Fruit fly (Drosophila melanogaster) whole organism, embryonic: ENCODE data around the gene CG42404.

Experiments used
- Ada2b ChIP-seq: fragments of 200-800 bp; sonication (Bioruptor generic); IDR thresholded peaks from 2 replicates; pipeline ENCODE4 v1.3.6; 2022; ENCODE audit warnings: missing biosample characterization, missing genetic modification characterization
- CG11093 ChIP-seq: fragments of 200-800 bp; sonication (Bioruptor generic); IDR thresholded peaks from 3 replicates; pipeline ENCODE4 v1.3.6; 2022; ENCODE audit warnings: missing biosample characterization, missing genetic modification characterization
- CG12769 ChIP-seq: fragments of 200-800 bp; sonication (Bioruptor generic); optimal IDR thresholded peaks from 2 replicates; lab custom pipeline; 2019; ENCODE audit warnings: missing biosample characterization, mild to moderate bottlenecking, missing genetic modification characterization, moderate library complexity
- CG17912 ChIP-seq: fragments of 200-800 bp; sonication (Bioruptor generic); optimal IDR thresholded peaks from 2 replicates; lab custom pipeline; 2018; ENCODE audit warnings: missing biosample characterization, mild to moderate bottlenecking, missing genetic modification characterization
- CG1832 ChIP-seq: fragments of 200-800 bp; sonication (Bioruptor generic); optimal IDR thresholded peaks from 2 replicates; lab custom pipeline; 2017; ENCODE audit warnings: missing biosample characterization, mild to moderate bottlenecking, missing genetic modification characterization, inconsistent platforms
- CG2199 ChIP-seq: fragments of 200-800 bp; sonication (Bioruptor generic); IDR thresholded peaks from 3 replicates; pipeline ENCODE4 v1.3.6; 2022; ENCODE audit warnings: missing biosample characterization, missing genetic modification characterization
- CG32772 ChIP-seq: fragments of 200-800 bp; sonication (Bioruptor generic); IDR thresholded peaks from 2 replicates; pipeline ENCODE4 v1.3.6; 2022; ENCODE audit warnings: missing biosample characterization, missing genetic modification characterization
- CG33213 ChIP-seq: fragments of 200-800 bp; sonication (Bioruptor generic); optimal IDR thresholded peaks from 3 replicates; lab custom pipeline; 2016; ENCODE audit warnings: missing biosample characterization, missing genetic modification characterization
- CG4328 ChIP-seq: fragments of 200-800 bp; sonication (Bioruptor generic); optimal IDR thresholded peaks from 3 replicates; lab custom pipeline; 2017; ENCODE audit warnings: missing biosample characterization, missing genetic modification reagents, missing genetic modification characterization
- CG4730 ChIP-seq: fragments of 200-800 bp; sonication (Bioruptor generic); IDR thresholded peaks from 2 replicates; pipeline ENCODE4 v1.3.6; 2022; ENCODE audit warnings: missing biosample characterization, missing genetic modification characterization
- CG6254 ChIP-seq: fragments of 200-800 bp; sonication (Bioruptor generic); optimal IDR thresholded peaks from 3 replicates; lab custom pipeline; 2017; ENCODE audit warnings: mild to moderate bottlenecking, missing biosample characterization, missing genetic modification reagents, missing genetic modification characterization
- CG6765 ChIP-seq: fragments of 200-800 bp; sonication (Bioruptor generic); optimal IDR thresholded peaks from 3 replicates; lab custom pipeline; 2017; ENCODE audit warnings: missing biosample characterization, mild to moderate bottlenecking, missing genetic modification characterization
- CG7987 ChIP-seq: fragments of 200-800 bp; sonication (Bioruptor generic); optimal IDR thresholded peaks from 2 replicates; lab custom pipeline; 2018; ENCODE audit warnings: missing biosample characterization, mild to moderate bottlenecking, missing genetic modification characterization, moderate library complexity
- CG9437 ChIP-seq: fragments of 200-800 bp; sonication (Bioruptor generic); optimal IDR thresholded peaks from 2 replicates; lab custom pipeline; 2018; ENCODE audit warnings: missing biosample characterization, mild to moderate bottlenecking, missing genetic modification characterization
- CG9727 ChIP-seq: fragments of 200-800 bp; sonication (Bioruptor generic); optimal IDR thresholded peaks from 3 replicates; lab custom pipeline; 2017; ENCODE audit warnings: missing biosample characterization, mild to moderate bottlenecking, missing genetic modification characterization
- CHES-1-like ChIP-seq: fragments of 200-800 bp; sonication (Bioruptor generic); optimal IDR thresholded peaks from 2 replicates; lab custom pipeline; 2016; ENCODE audit warnings: missing biosample characterization, missing genetic modification characterization
- D ChIP-seq, 2 experiments: fragments of 200-800 bp in 1 of 2; fragments of >200 bp in 1 of 2; sonication (Bioruptor generic) in 1 of 2; optimal IDR thresholded peaks; 2 replicates in 1 of 2; 3 replicates in 1 of 2; lab custom pipeline; 2017; ENCODE audit warnings: mild to moderate bottlenecking in 1 of 2, missing biosample characterization in 1 of 2, missing genetic modification characterization in 1 of 2, missing genetic modification reagents in 1 of 2
- Dip2 ChIP-seq: fragments of 200-800 bp; sonication (Bioruptor generic); IDR thresholded peaks from 2 replicates; pipeline ENCODE4 v1.3.6; 2022; ENCODE audit warnings: missing biosample characterization, missing genetic modification characterization
- Eip74EF ChIP-seq, 2 experiments: fragments of 200-800 bp in 1 of 2; fragments of >200 bp in 1 of 2; sonication (Bioruptor generic) in 1 of 2; optimal IDR thresholded peaks; 2 replicates each; lab custom pipeline; 2017 to 2019; ENCODE audit warnings: missing biosample characterization in 2 of 2, missing genetic modification characterization in 2 of 2, mild to moderate bottlenecking in 1 of 2, moderate library complexity in 1 of 2
- Gsc ChIP-seq: fragments of 200-800 bp; sonication (Bioruptor generic); IDR thresholded peaks from 2 replicates; pipeline ENCODE4 v1.3.6; 2022; ENCODE audit warnings: missing biosample characterization, missing genetic modification characterization
- Med ChIP-seq: fragments of 200-800 bp; sonication (Bioruptor generic); peaks from one replicate; lab custom pipeline; 2016; ENCODE audit warnings: missing biosample characterization, missing genetic modification characterization, mild to moderate bottlenecking, inconsistent platforms, moderate library complexity
- NK7.1 ChIP-seq: fragments of 200-800 bp; sonication (Bioruptor generic); optimal IDR thresholded peaks from 3 replicates; lab custom pipeline; 2016; ENCODE audit warnings: missing biosample characterization, missing genetic modification characterization
- Pdp1 ChIP-seq, 2 experiments: fragments of 200-800 bp; sonication (Bioruptor generic); optimal IDR thresholded peaks; 3 replicates each; lab custom pipeline; 2016; ENCODE audit warnings: missing biosample characterization in 2 of 2, missing genetic modification characterization in 2 of 2, mild to moderate bottlenecking in 1 of 2, moderate library complexity in 1 of 2
- Sry-δ ChIP-seq: fragments of 200-800 bp; sonication (Bioruptor generic); optimal IDR thresholded peaks from 2 replicates; lab custom pipeline; 2016; ENCODE audit warnings: missing biosample characterization, missing genetic modification characterization
- amos ChIP-seq: fragments of 200-800 bp; sonication (Bioruptor generic); IDR thresholded peaks from 2 replicates; pipeline ENCODE4 v1.3.6; 2022; ENCODE audit warnings: missing biosample characterization, missing genetic modification characterization; ENCODE audit not compliant: partially characterized antibody
- chm ChIP-seq: fragments of 200-800 bp; sonication (Bioruptor generic); IDR thresholded peaks from 2 replicates; pipeline ENCODE4 v1.3.6; 2022; ENCODE audit warnings: missing biosample characterization, missing genetic modification characterization
- crc ChIP-seq: fragments of 200-800 bp; sonication (Bioruptor generic); optimal IDR thresholded peaks from 2 replicates; lab custom pipeline; 2016; ENCODE audit warnings: missing biosample characterization, missing genetic modification characterization
- cwo ChIP-seq: fragments of 200-800 bp; sonication (Bioruptor generic); optimal IDR thresholded peaks from 3 replicates; lab custom pipeline; 2017; ENCODE audit warnings: missing biosample characterization, missing genetic modification characterization, mild to moderate bottlenecking, moderate library complexity, missing genetic modification reagents
- dpn ChIP-seq, 2 experiments: fragments of 200-800 bp; sonication (Bioruptor generic); optimal IDR thresholded peaks; 3 replicates each; lab custom pipeline; 2016; ENCODE audit warnings: missing biosample characterization in 2 of 2, missing genetic modification characterization in 2 of 2
- eve ChIP-seq, 2 experiments: fragments of >200 bp; optimal IDR thresholded peaks; 2 replicates each; lab custom pipeline; 2017; ENCODE audit warnings: missing biosample characterization in 2 of 2, missing genetic modification characterization in 2 of 2
- eyg ChIP-seq: fragments of 200-800 bp; sonication (Bioruptor generic); optimal IDR thresholded peaks from 3 replicates; lab custom pipeline; 2016; ENCODE audit warnings: missing biosample characterization, missing genetic modification characterization
- grn ChIP-seq: fragments of 200-800 bp; sonication (Bioruptor generic); optimal IDR thresholded peaks from 3 replicates; lab custom pipeline; 2017; ENCODE audit warnings: missing biosample characterization, missing genetic modification characterization
- gro ChIP-seq: fragments of 200-800 bp; sonication (Bioruptor generic); optimal IDR thresholded peaks from 2 replicates; lab custom pipeline; 2016; ENCODE audit warnings: missing biosample characterization, missing genetic modification characterization
- hkb ChIP-seq, 2 experiments: fragments of 200-800 bp in 1 of 2; fragments of >200 bp in 1 of 2; sonication (Bioruptor generic) in 1 of 2; IDR thresholded peaks in 1 of 2; optimal IDR thresholded peaks in 1 of 2; 2 replicates each; pipeline versions ENCODE4 v1.3.6 to Lab custom; 2017 to 2022; ENCODE audit warnings: missing biosample characterization in 1 of 2, missing genetic modification characterization in 1 of 2
- inv ChIP-seq: fragments of 200-800 bp; sonication (Bioruptor generic); IDR thresholded peaks from 2 replicates; pipeline ENCODE4 v1.3.6; 2022; ENCODE audit warnings: missing biosample characterization, missing genetic modification characterization; ENCODE audit not compliant: partially characterized antibody
- kah ChIP-seq: fragments of 200-800 bp; sonication (Bioruptor generic); optimal IDR thresholded peaks from 2 replicates; lab custom pipeline; 2018; ENCODE audit warnings: missing biosample characterization, mild to moderate bottlenecking, missing genetic modification characterization
- knrl ChIP-seq: fragments of 200-800 bp; sonication (Bioruptor generic); IDR thresholded peaks from 3 replicates; pipeline ENCODE4 v1.3.6; 2022; ENCODE audit warnings: missing biosample characterization, missing genetic modification characterization; ENCODE audit not compliant: partially characterized antibody
- lilli ChIP-seq: fragments of 200-800 bp; sonication (Bioruptor generic); optimal IDR thresholded peaks from 3 replicates; lab custom pipeline; 2016; ENCODE audit warnings: missing biosample characterization, missing genetic modification characterization
- nerfin-1 ChIP-seq: fragments of 200-800 bp; sonication (Bioruptor generic); optimal IDR thresholded peaks from 3 replicates; lab custom pipeline; 2019; ENCODE audit warnings: missing biosample characterization, mild to moderate bottlenecking, missing genetic modification characterization, moderate library complexity
- nom ChIP-seq: fragments of 200-800 bp; sonication (Bioruptor generic); optimal IDR thresholded peaks from 2 replicates; lab custom pipeline; 2017; ENCODE audit warnings: missing biosample characterization, missing genetic modification characterization, mild to moderate bottlenecking, moderate library complexity, missing genetic modification reagents
- scrt ChIP-seq: fragments of 200-800 bp; sonication (Bioruptor generic); optimal IDR thresholded peaks from 2 replicates; lab custom pipeline; 2018; ENCODE audit warnings: missing biosample characterization, mild to moderate bottlenecking, missing genetic modification characterization, moderate library complexity
- sens ChIP-seq: fragments of 200-800 bp; sonication (Bioruptor generic); peaks from one replicate; lab custom pipeline; 2016; ENCODE audit warnings: missing biosample characterization, missing genetic modification characterization
- sisA ChIP-seq: fragments of 200-800 bp; sonication (Bioruptor generic); IDR thresholded peaks from 2 replicates; pipeline ENCODE4 v1.3.6; 2022; ENCODE audit warnings: missing biosample characterization, missing genetic modification characterization
- sna ChIP-seq: fragments of 200-800 bp; sonication (Bioruptor generic); IDR thresholded peaks from 2 replicates; pipeline ENCODE4 v1.3.6; 2022; ENCODE audit warnings: missing biosample characterization, missing genetic modification characterization; ENCODE audit not compliant: partially characterized antibody
- sqz ChIP-seq: fragments of 200-800 bp; sonication (Bioruptor generic); optimal IDR thresholded peaks from 3 replicates; lab custom pipeline; 2018; ENCODE audit warnings: missing biosample characterization, mild to moderate bottlenecking, missing genetic modification characterization
- sug ChIP-seq: fragments of 200-800 bp; optimal IDR thresholded peaks from 2 replicates; lab custom pipeline; 2019; ENCODE audit warnings: missing biosample characterization, mild to moderate bottlenecking, missing genetic modification characterization, moderate library complexity
- tap ChIP-seq: fragments of 200-800 bp; optimal IDR thresholded peaks from 3 replicates; lab custom pipeline; 2019; ENCODE audit warnings: missing biosample characterization, mild to moderate bottlenecking, missing genetic modification characterization, moderate library complexity
- zen ChIP-seq: fragments of 200-800 bp; sonication (Bioruptor generic); optimal IDR thresholded peaks from 3 replicates; lab custom pipeline; 2018; ENCODE audit warnings: missing biosample characterization, mild to moderate bottlenecking, missing genetic modification characterization, moderate library complexity

Gene CG42404

dm6 chr3R:15289828-15290641, 40.1 kb downstream of the CG42404 start:
- TF ChIP-seq sqz (no peak), nom (peak; percentile 12), CG7987 (GFP tag; lab: Kevin White, UChicago) (no peak), CG4328 (GFP tag; lab: Kevin White, UChicago) (no peak), CG11093 (no peak), Pdp1 (GFP tag; optimal IDR thresholded peaks at IDR 0.05; lab: Kevin White, UChicago) (peak in 1 of 2 experiments; percentile 75), CG17912 (GFP tag; lab: Kevin White, UChicago) (peak; percentile 32), Sry-δ (GFP tag; lab: Kevin White, UChicago) (no peak), cwo (GFP tag; lab: Kevin White, UChicago) (peak; percentile 25), CG9727 (GFP tag; lab: Kevin White, UChicago) (no peak), crc (GFP tag; lab: Kevin White, UChicago) (no peak), eve (GFP tag; optimal IDR thresholded peaks at IDR 0.05; lab: Kevin White, UChicago) (peak in 1 of 2 experiments; percentile 9), chm (no peak), NK7.1 (GFP tag; lab: Kevin White, UChicago) (no peak), scrt (GFP tag; lab: Kevin White, UChicago) (peak; percentile 61), Ada2b (GFP tag; lab: Robert Waterston, UW) (no peak), CG4730 (GFP tag; lab: Robert Waterston, UW) (no peak), sug (peak; percentile 19), kah (peak; percentile 78), CG12769 (tag; lab: Kevin White, UChicago) (peak; percentile 18), Med (GFP tag; lab: Kevin White, UChicago) (peak; percentile 85), CG1832 (GFP tag; lab: Kevin White, UChicago) (peak; percentile 46), lilli (GFP tag; lab: Kevin White, UChicago) (peak; percentile 18), CG6765 (GFP tag; lab: Kevin White, UChicago) (peak; percentile 31), zen (tag; lab: Kevin White, UChicago) (peak; percentile 58), grn (peak; percentile 14), CG9437 (GFP tag; lab: Kevin White, UChicago) (peak; percentile 99), sens (peak; percentile 74), eyg (GFP tag; lab: Kevin White, UChicago) (no peak)

dm6 chr3R:15290642-15291118, 40.8 kb downstream of the CG42404 start, which contains the start of gene CG45218:
CG45218 (minus strand) TSS chr3R:15290799.
- TF ChIP-seq dpn (GFP tag; optimal IDR thresholded peaks at IDR 0.05; lab: Kevin White, UChicago) (no peak), knrl (no peak), D (optimal IDR thresholded peaks at IDR 0.05; lab: Kevin White, UChicago) (no peak), D (GFP tag; optimal IDR thresholded peaks at IDR 0.05; lab: Kevin White, UChicago) (no peak), hkb (optimal IDR thresholded peaks at IDR 0.05; lab: Kevin White, UChicago) (no peak), hkb (GFP tag; IDR thresholded peaks at IDR 0.05; lab: Robert Waterston, UW) (no peak), CHES-1-like (GFP tag; lab: Kevin White, UChicago) (no peak), Eip74EF (GFP tag; optimal IDR thresholded peaks at IDR 0.05; lab: Kevin White, UChicago) (no peak), sna (GFP tag; lab: Robert Waterston, UW) (no peak), Dip2 (GFP tag; lab: Robert Waterston, UW) (no peak), Gsc (no peak), inv (GFP tag; lab: Robert Waterston, UW) (no peak), amos (no peak), CG6254 (GFP tag; lab: Kevin White, UChicago) (peak; percentile 14), tap (no peak), CG32772 (GFP tag; lab: Robert Waterston, UW) (no peak), CG2199 (no peak), sisA (GFP tag; lab: Robert Waterston, UW) (no peak), nerfin-1 (tag; lab: Kevin White, UChicago) (no peak), CG33213 (no peak), gro (GFP tag; lab: Kevin White, UChicago) (peak; percentile 14)
